Worm (Caenorhabditis elegans) whole organism, L2 larva: Measurements from ENCODE around the gene sqt-1.

Experiments used
- C34F6.9 ChIP-seq: fragments of 150-350 bp; optimal IDR thresholded peaks from 2 replicates; lab custom pipeline; 2014; ENCODE audit warnings: missing biosample characterization, missing genetic modification characterization
- F13H6.1 ChIP-seq: sonication (generic microtip); optimal IDR thresholded peaks from 2 replicates; lab custom pipeline; 2016; ENCODE audit warnings: missing genetic modification characterization, missing compliant biosample characterization
- R02D3.7 ChIP-seq: fragments of 150-350 bp; optimal IDR thresholded peaks from 2 replicates; lab custom pipeline; 2014; ENCODE audit warnings: missing biosample characterization, missing genetic modification characterization
- Y55F3AM.14 ChIP-seq: fragments of 200-800 bp; sonication (Bioruptor generic); optimal IDR thresholded peaks from 2 replicates; lab custom pipeline; 2018; ENCODE audit warnings: mild to moderate bottlenecking, missing genetic modification characterization, missing compliant biosample characterization
- ZK546.5 ChIP-seq: sonication (generic microtip); optimal IDR thresholded peaks from 2 replicates; lab custom pipeline; 2017; ENCODE audit warnings: missing biosample characterization, missing genetic modification characterization
- alr-1 ChIP-seq: fragments of 150-350 bp; optimal IDR thresholded peaks from 2 replicates; lab custom pipeline; 2014; ENCODE audit warnings: missing biosample characterization, missing genetic modification characterization
- aly-2 ChIP-seq: fragments of 150-350 bp; optimal IDR thresholded peaks from 2 replicates; lab custom pipeline; 2014; ENCODE audit warnings: missing biosample characterization, missing genetic modification characterization
- ama-1 ChIP-seq: fragments of 150-350 bp; optimal IDR thresholded peaks from 2 replicates; lab custom pipeline; 2018; ENCODE audit warnings: inconsistent platforms
- blmp-1 ChIP-seq: sonication (generic microtip); optimal IDR thresholded peaks from 2 replicates; lab custom pipeline; 2017; ENCODE audit warnings: missing genetic modification characterization, mild to moderate bottlenecking, missing compliant biosample characterization, antibody characterized with exemption, moderate library complexity; ENCODE audit not compliant: insufficient read depth
- ceh-16 ChIP-seq: fragments of 150-350 bp; optimal IDR thresholded peaks from 2 replicates; lab custom pipeline; 2014; ENCODE audit warnings: missing biosample characterization, missing genetic modification characterization
- ceh-82 ChIP-seq: fragments of 150-350 bp; optimal IDR thresholded peaks from 2 replicates; lab custom pipeline; 2014; ENCODE audit warnings: missing biosample characterization, missing genetic modification characterization
- crh-2 ChIP-seq: sonication (generic microtip); optimal IDR thresholded peaks from 2 replicates; lab custom pipeline; 2017; ENCODE audit warnings: missing biosample characterization, missing genetic modification characterization
- dmd-4 ChIP-seq: sonication (generic microtip); optimal IDR thresholded peaks from 2 replicates; lab custom pipeline; 2017; ENCODE audit warnings: missing biosample characterization, missing genetic modification characterization
- egl-27 ChIP-seq: sonication (generic microtip); optimal IDR thresholded peaks from 3 replicates; lab custom pipeline; 2017; ENCODE audit warnings: missing biosample characterization, missing genetic modification reagents, missing genetic modification characterization
- elt-1 ChIP-seq: fragments of 150-350 bp; optimal IDR thresholded peaks from 2 replicates; lab custom pipeline; 2014; ENCODE audit warnings: missing biosample characterization, missing genetic modification characterization
- elt-3 ChIP-seq: sonication (generic microtip); optimal IDR thresholded peaks from 2 replicates; lab custom pipeline; 2017; ENCODE audit warnings: missing biosample characterization, missing genetic modification characterization
- fos-1 ChIP-seq: fragments of 150-350 bp; optimal IDR thresholded peaks from 2 replicates; lab custom pipeline; 2014; ENCODE audit warnings: missing biosample characterization, missing genetic modification characterization
- gmeb-1 ChIP-seq: fragments of 150-350 bp; optimal IDR thresholded peaks from 2 replicates; lab custom pipeline; 2014; ENCODE audit warnings: missing biosample characterization, missing genetic modification characterization
- lin-11 ChIP-seq: fragments of 150-350 bp; sonication (generic microtip); optimal IDR thresholded peaks from 2 replicates; lab custom pipeline; 2014; ENCODE audit warnings: missing biosample characterization, missing genetic modification characterization, inconsistent platforms, mixed read lengths
- lin-13 ChIP-seq: fragments of 150-350 bp; optimal IDR thresholded peaks from 2 replicates; lab custom pipeline; 2014; ENCODE audit warnings: missing biosample characterization, missing genetic modification reagents, missing genetic modification characterization
- lin-39 ChIP-seq: fragments of 150-350 bp; optimal IDR thresholded peaks from 2 replicates; lab custom pipeline; 2014; ENCODE audit warnings: missing biosample characterization, missing genetic modification reagents, missing genetic modification characterization
- lsy-2 ChIP-seq, 2 experiments: fragments of 150-350 bp in 1 of 2; sonication (generic microtip) in 1 of 2; optimal IDR thresholded peaks; 2 replicates each; lab custom pipeline; 2014 to 2017; ENCODE audit warnings: missing biosample characterization in 2 of 2, missing genetic modification characterization in 2 of 2
- mab-5 ChIP-seq: fragments of 150-350 bp; optimal IDR thresholded peaks from 2 replicates; lab custom pipeline; 2014; ENCODE audit warnings: missing biosample characterization, missing genetic modification characterization
- mbf-1 ChIP-seq: sonication (generic microtip); optimal IDR thresholded peaks from 2 replicates; lab custom pipeline; 2017; ENCODE audit warnings: missing biosample characterization, missing genetic modification characterization
- mdl-1 ChIP-seq, 2 experiments: fragments of 150-350 bp in 1 of 2; sonication (generic microtip) in 1 of 2; optimal IDR thresholded peaks; 2 replicates each; lab custom pipeline; 2017; ENCODE audit warnings: missing biosample characterization in 2 of 2, missing genetic modification characterization in 2 of 2
- nhr-10 ChIP-seq: sonication (generic microtip); optimal IDR thresholded peaks from 2 replicates; lab custom pipeline; 2017; ENCODE audit warnings: missing biosample characterization, missing genetic modification characterization
- nhr-11 ChIP-seq: fragments of 150-350 bp; optimal IDR thresholded peaks from 2 replicates; lab custom pipeline; 2014; ENCODE audit warnings: missing biosample characterization, missing genetic modification characterization
- nhr-12 ChIP-seq: fragments of 150-350 bp; optimal IDR thresholded peaks from 2 replicates; lab custom pipeline; 2014; ENCODE audit warnings: missing biosample characterization, missing genetic modification characterization
- nhr-129 ChIP-seq: fragments of 150-350 bp; optimal IDR thresholded peaks from 2 replicates; lab custom pipeline; 2014; ENCODE audit warnings: missing biosample characterization, missing genetic modification characterization
- nhr-21 ChIP-seq: fragments of 150-350 bp; optimal IDR thresholded peaks from 2 replicates; lab custom pipeline; 2014; ENCODE audit warnings: missing biosample characterization, missing genetic modification characterization
- nhr-23 ChIP-seq: fragments of 150-350 bp; optimal IDR thresholded peaks from 2 replicates; lab custom pipeline; 2014; ENCODE audit warnings: missing biosample characterization, missing genetic modification reagents, missing genetic modification characterization
- nhr-237 ChIP-seq: fragments of 150-350 bp; optimal IDR thresholded peaks from 2 replicates; lab custom pipeline; 2014; ENCODE audit warnings: missing biosample characterization, missing genetic modification characterization
- nhr-25 ChIP-seq: fragments of 150-350 bp; sonication (generic microtip); optimal IDR thresholded peaks from 3 replicates; lab custom pipeline; 2014; ENCODE audit warnings: missing biosample characterization, missing genetic modification characterization
- nhr-6 ChIP-seq: fragments of 150-350 bp; optimal IDR thresholded peaks from 2 replicates; lab custom pipeline; 2014; ENCODE audit warnings: missing biosample characterization, missing genetic modification characterization
- nhr-77 ChIP-seq: fragments of 150-350 bp; optimal IDR thresholded peaks from 2 replicates; lab custom pipeline; 2014; ENCODE audit warnings: missing biosample characterization, missing genetic modification characterization
- peb-1 ChIP-seq: fragments of 150-350 bp; optimal IDR thresholded peaks from 2 replicates; lab custom pipeline; 2014; ENCODE audit warnings: missing biosample characterization, missing genetic modification characterization
- sem-4 ChIP-seq: fragments of 150-350 bp; optimal IDR thresholded peaks from 2 replicates; lab custom pipeline; 2014; ENCODE audit warnings: missing biosample characterization, missing genetic modification reagents, missing genetic modification characterization
- skn-1 ChIP-seq: sonication (generic microtip); optimal IDR thresholded peaks from 2 replicates; lab custom pipeline; 2017; ENCODE audit warnings: missing biosample characterization, missing genetic modification characterization
- sma-3 ChIP-seq: sonication (generic microtip); optimal IDR thresholded peaks from 2 replicates; lab custom pipeline; 2016; ENCODE audit warnings: missing genetic modification reagents, missing genetic modification characterization, missing compliant biosample characterization
- sma-9 ChIP-seq, 2 experiments: fragments of 150-350 bp in 1 of 2; sonication (generic microtip) in 1 of 2; optimal IDR thresholded peaks; 2 replicates each; lab custom pipeline; 2014 to 2016; ENCODE audit warnings: missing genetic modification characterization in 2 of 2, mild to moderate bottlenecking in 1 of 2, missing biosample characterization in 1 of 2, missing compliant biosample characterization in 1 of 2, missing genetic modification reagents in 1 of 2, moderate library complexity in 1 of 2
- snpc-4 ChIP-seq: fragments of 150-350 bp; optimal IDR thresholded peaks from 2 replicates; lab custom pipeline; 2014; ENCODE audit warnings: missing biosample characterization, missing genetic modification characterization
- unc-39 ChIP-seq: fragments of 150-350 bp; optimal IDR thresholded peaks from 2 replicates; lab custom pipeline; 2014; ENCODE audit warnings: missing biosample characterization, missing genetic modification characterization
- unc-55 ChIP-seq: fragments of 150-350 bp; sonication (generic microtip); optimal IDR thresholded peaks from 3 replicates; lab custom pipeline; 2014; ENCODE audit warnings: missing biosample characterization, missing genetic modification reagents, missing genetic modification characterization
- unc-62 ChIP-seq: fragments of 150-350 bp; optimal IDR thresholded peaks from 2 replicates; lab custom pipeline; 2014; ENCODE audit warnings: missing biosample characterization, missing genetic modification reagents, missing genetic modification characterization
- zag-1 ChIP-seq: fragments of 150-350 bp; optimal IDR thresholded peaks from 2 replicates; lab custom pipeline; 2014; ENCODE audit warnings: missing biosample characterization, missing genetic modification characterization
- ztf-1 ChIP-seq: fragments of 200-800 bp; sonication (Bioruptor generic); conservative IDR thresholded peaks from 2 replicates; pipeline ENCODE4 v1.3.6; 2022; ENCODE audit warnings: missing genetic modification characterization, missing compliant biosample characterization
- ztf-11 ChIP-seq: sonication (generic microtip); optimal IDR thresholded peaks from 2 replicates; lab custom pipeline; 2017; ENCODE audit warnings: missing biosample characterization, missing genetic modification characterization
- ztf-4 ChIP-seq: fragments of 150-350 bp; optimal IDR thresholded peaks from 2 replicates; lab custom pipeline; 2014; ENCODE audit warnings: missing biosample characterization, missing genetic modification characterization

sqt-1 gene

ce11 chrII:11345570-11346029 lies 8.0 kb upstream of the sqt-1 start, which contains the start of gene nduf-11:
Gene nduf-11 (minus strand): TSS chrII:11345620.
- TF ChIP-seq sma-9 (GFP tag; optimal IDR thresholded peaks at IDR 0.05; lab: Kevin White, UChicago) (peak; percentile 91), sma-9 (tag; optimal IDR thresholded peaks at IDR 0.05; lab: Kevin White, UChicago) (no peak), unc-62 (GFP tag; lab: Kevin White, UChicago) (no peak), alr-1 (tag; lab: Kevin White, UChicago) (no peak), nhr-12 (tag; lab: Kevin White, UChicago) (no peak), unc-55 (GFP tag; lab: Kevin White, UChicago) (peak; percentile 95), blmp-1 (no peak), ztf-11 (no peak), nhr-21 (tag; lab: Kevin White, UChicago) (peak; percentile 75), R02D3.7 (tag; lab: Kevin White, UChicago) (peak; percentile 57), lin-11 (tag; lab: Kevin White, UChicago) (peak; percentile 67), nhr-237 (tag; lab: Kevin White, UChicago) (peak; percentile 55), lin-39 (tag; lab: Kevin White, UChicago) (no peak), unc-39 (tag; lab: Kevin White, UChicago) (no peak), elt-1 (tag; lab: Kevin White, UChicago) (no peak), Y55F3AM.14 (no peak), ztf-4 (tag; lab: Kevin White, UChicago) (peak; percentile 65), aly-2 (tag; lab: Kevin White, UChicago) (no peak), ama-1 (lab: Kevin White, UChicago) (peak; percentile 65), skn-1 (peak; percentile 33), nhr-6 (no peak), lin-13 (GFP tag; lab: Kevin White, UChicago) (peak; percentile 85), mdl-1 (tag; optimal IDR thresholded peaks at IDR 0.05; lab: Kevin White, UChicago) (peak in 1 of 2 experiments; percentile 7), mbf-1 (tag; lab: Kevin White, UChicago) (no peak), egl-27 (tag; lab: Kevin White, UChicago) (peak; percentile 4), nhr-25 (tag; lab: Kevin White, UChicago) (peak; percentile 92), sem-4 (tag; lab: Kevin White, UChicago) (peak; percentile 77), elt-3 (tag; lab: Kevin White, UChicago) (no peak), sma-3 (GFP tag; lab: Kevin White, UChicago) (peak; percentile 84), nhr-129 (peak; percentile 69), nhr-10 (tag; lab: Kevin White, UChicago) (peak; percentile 58), dmd-4 (tag; lab: Kevin White, UChicago) (no peak), C34F6.9 (tag; lab: Kevin White, UChicago) (peak; percentile 90), ZK546.5 (tag; lab: Kevin White, UChicago) (peak; percentile 10), peb-1 (no peak), gmeb-1 (peak; percentile 99), lsy-2 (tag; optimal IDR thresholded peaks at IDR 0.05; lab: Kevin White, UChicago) (peak; percentile 88 to 94), nhr-23 (no peak), ceh-82 (tag; lab: Kevin White, UChicago) (peak; percentile 13), mab-5 (tag; lab: Kevin White, UChicago) (peak; percentile 72), zag-1 (peak; percentile 5), ztf-1 (GFP tag; lab: Robert Waterston, UW) (no peak), fos-1 (tag; lab: Kevin White, UChicago) (peak; percentile 59), crh-2 (tag; lab: Kevin White, UChicago) (peak; percentile 89), nhr-11 (tag; lab: Kevin White, UChicago) (no peak), F13H6.1 (tag; lab: Kevin White, UChicago) (peak; percentile 81), nhr-77 (no peak), ceh-16 (tag; lab: Kevin White, UChicago) (no peak), snpc-4 (peak; percentile 71)
